Fruit fly (Drosophila melanogaster) Kc167 (cell line): ENCODE measurements around the gene CG9117.

Source experiments
- Myc ChIP-seq: fragments of >200 bp; optimal IDR thresholded peaks from 2 replicates; lab custom pipeline; 2017; ENCODE audit warnings: missing external identifiers
- Sin3A ChIP-seq: fragments of >200 bp; optimal IDR thresholded peaks from 2 replicates; lab custom pipeline; 2018; ENCODE audit warnings: missing external identifiers
- h ChIP-seq: fragments of >200 bp; optimal IDR thresholded peaks from 3 replicates; lab custom pipeline; 2018; ENCODE audit warnings: missing external identifiers
- insv ChIP-seq: fragments of >200 bp; optimal IDR thresholded peaks from 3 replicates; lab custom pipeline; 2018; ENCODE audit warnings: missing external identifiers
- psq ChIP-seq: fragments of >200 bp; optimal IDR thresholded peaks from 2 replicates; lab custom pipeline; 2017; ENCODE audit warnings: missing external identifiers
- ttk ChIP-seq: sonication (Bioruptor generic); optimal IDR thresholded peaks from 2 replicates; lab custom pipeline; 2017; ENCODE audit warnings: missing external identifiers

Gene CG9117

dm6 chr2L:6053874-6054469, 16.3 kb upstream of the CG9117 start, which contains the start of gene CG13995:
Gene CG13995 (plus strand): TSS chr2L:6054302.
- TF ChIP-seq insv (lab: Kevin White, UChicago) (no peak), psq (lab: Kevin White, UChicago) (no peak), h (lab: Kevin White, UChicago) (no peak)

dm6 chr2L:6051212-6051621, 13.5 kb upstream of the CG9117 start:
- no peak for TF ChIP-seq h (lab: Kevin White, UChicago)
- no peak for TF ChIP-seq psq (lab: Kevin White, UChicago)
- no peak for TF ChIP-seq Myc (lab: Kevin White, UChicago)
- TF ChIP-seq insv (lab: Kevin White, UChicago): no peak
- TF ChIP-seq Sin3A (lab: Kevin White, UChicago): no peak
- TF ChIP-seq ttk (lab: Kevin White, UChicago): no peak

dm6 chr2L:6050575-6050974, 12.9 kb upstream of the CG9117 start, which contains the start of gene CG9135:
Gene CG9135 (plus strand): TSS chr2L:6050800.
- no peak for TF ChIP-seq h (lab: Kevin White, UChicago)
- no peak for TF ChIP-seq Sin3A (lab: Kevin White, UChicago)
- no peak for TF ChIP-seq ttk (lab: Kevin White, UChicago)
- no peak for TF ChIP-seq insv (lab: Kevin White, UChicago)
- TF ChIP-seq psq (lab: Kevin White, UChicago): no peak
- no peak for TF ChIP-seq Myc (lab: Kevin White, UChicago)

- TF ChIP-seq insv (lab: Kevin White, UChicago): no peak
- TF ChIP-seq Sin3A (lab: Kevin White, UChicago): no peak
Observed at dm6 chr2L:6048542-6048941, 10.8 kb upstream of the CG9117 start, which contains the start of the genes CG34179 and slmo. Gene CG34179 (minus strand): TSS chr2L:6048706. Gene slmo (minus strand): TSS chr2L:6048706.

- no peak for TF ChIP-seq insv (lab: Kevin White, UChicago)
- TF ChIP-seq ttk (lab: Kevin White, UChicago): no peak
- TF ChIP-seq h (lab: Kevin White, UChicago): no peak
- no peak for TF ChIP-seq Myc (lab: Kevin White, UChicago)
- no peak for TF ChIP-seq Sin3A (lab: Kevin White, UChicago)
- no peak for TF ChIP-seq psq (lab: Kevin White, UChicago)
Observed at dm6 chr2L:6047528-6048160, 9.9 kb upstream of the CG9117 start, which contains the start of gene IPIP. Gene IPIP (plus strand): TSS chr2L:6048002.

dm6 chr2L:6046865-6047264, 9.2 kb upstream of the CG9117 start:
- TF ChIP-seq ttk (lab: Kevin White, UChicago) (no peak), Myc (lab: Kevin White, UChicago) (no peak), psq (lab: Kevin White, UChicago) (no peak), h (lab: Kevin White, UChicago) (no peak), Sin3A (lab: Kevin White, UChicago) (no peak), insv (lab: Kevin White, UChicago) (no peak)

- no peak for TF ChIP-seq psq (lab: Kevin White, UChicago)
- no peak for TF ChIP-seq insv (lab: Kevin White, UChicago)
- TF ChIP-seq Myc (lab: Kevin White, UChicago): no peak
- TF ChIP-seq h (lab: Kevin White, UChicago): no peak
- no peak for TF ChIP-seq Sin3A (lab: Kevin White, UChicago)
- no peak for TF ChIP-seq ttk (lab: Kevin White, UChicago)
Observed at dm6 chr2L:6045972-6046718, 8.4 kb upstream of the CG9117 start, which contains the start of gene Pfas. Gene Pfas (minus strand): TSS chr2L:6046050.

dm6 chr2L:6045484-6045883, 7.8 kb upstream of the CG9117 start:
- TF ChIP-seq ttk (lab: Kevin White, UChicago) (no peak), insv (lab: Kevin White, UChicago) (no peak), psq (lab: Kevin White, UChicago) (no peak), Myc (lab: Kevin White, UChicago) (no peak), Sin3A (lab: Kevin White, UChicago) (no peak), h (lab: Kevin White, UChicago) (no peak)

dm6 chr2L:6036710-6037109, 992 bp downstream of the CG9117 start, which contains the start of gene mtm:
Gene mtm (minus strand): TSS chr2L:6037015.
- TF ChIP-seq insv (lab: Kevin White, UChicago) (no peak), ttk (lab: Kevin White, UChicago) (no peak), Myc (lab: Kevin White, UChicago) (no peak), Sin3A (lab: Kevin White, UChicago) (no peak)

dm6 chr2L:6035155-6035554, 2.5 kb downstream of the CG9117 start:
- TF ChIP-seq h (lab: Kevin White, UChicago) (no peak), psq (lab: Kevin White, UChicago) (no peak), ttk (lab: Kevin White, UChicago) (no peak), Sin3A (lab: Kevin White, UChicago) (no peak), insv (lab: Kevin White, UChicago) (no peak), Myc (lab: Kevin White, UChicago) (no peak)

- TF ChIP-seq Sin3A (lab: Kevin White, UChicago): no peak
- TF ChIP-seq Myc (lab: Kevin White, UChicago): no peak
- TF ChIP-seq insv (lab: Kevin White, UChicago): no peak
- TF ChIP-seq psq (lab: Kevin White, UChicago): no peak
- no peak for TF ChIP-seq ttk (lab: Kevin White, UChicago)
- TF ChIP-seq h (lab: Kevin White, UChicago): no peak
Observed at dm6 chr2L:6034344-6034743, 3.4 kb downstream of the CG9117 start, which contains the start of gene CG9109. Gene CG9109 (minus strand): TSS chr2L:6034423.
